Worm (Caenorhabditis elegans) whole organism, L4 larva: ENCODE measurements around the gene srp-6.

Experiments used
- Y5F2A.4 ChIP-seq: fragments of 200-800 bp; sonication (Bioruptor generic); optimal IDR thresholded peaks from 2 replicates; lab custom pipeline; 2018; ENCODE audit warnings: mild to moderate bottlenecking, missing genetic modification characterization, missing compliant biosample characterization
- aha-1 ChIP-seq: fragments of 150-350 bp; peaks from one replicate; lab custom pipeline; 2014; ENCODE audit warnings: missing biosample characterization, missing genetic modification characterization
- ces-1 ChIP-seq: fragments of 150-350 bp; sonication (generic microtip); optimal IDR thresholded peaks from 4 replicates; lab custom pipeline; 2014; ENCODE audit warnings: missing biosample characterization, missing genetic modification reagents, missing genetic modification characterization

ce11 chrV:7416569-7416968 lies 30.7 kb upstream of the srp-6 start:
- no peak for TF ChIP-seq ces-1
- TF ChIP-seq Y5F2A.4 (GFP tag; lab: Kevin White, UChicago), result no peak
- peak; percentile 89 for TF ChIP-seq aha-1 (tag; lab: Kevin White, UChicago)
